Worm (Caenorhabditis elegans): ENCODE results near the gene nos-2.

- TF ChIP-seq him-1 (tag; optimal IDR thresholded peaks at IDR 0.05), result no peak
- no peak for TF ChIP-seq W03F9.2 (tag; optimal IDR thresholded peaks at IDR 0.05)
These were observed 35.4 kb downstream of the nos-2 start, which contains the start of gene mmaa-1 for ce11 chrII:7100838-7101237.

Measured in whole organism, L4/young adult.